Worm (Caenorhabditis elegans) whole organism, L1 larva: ENCODE data around the gene cyn-10.
"Not testable (repeated sequence)": the region's sequence is repeated elsewhere in the genome, so short reads cannot be mapped to it uniquely, and the experiment has no call there.

Experiments used
- C04F5.9 ChIP-seq: sonication (generic microtip); optimal IDR thresholded peaks from 2 replicates; lab custom pipeline; 2016; ENCODE audit warnings: missing genetic modification characterization, missing compliant biosample characterization
- C34B4.2 ChIP-seq: sonication (generic microtip); optimal IDR thresholded peaks from 2 replicates; lab custom pipeline; 2017; ENCODE audit warnings: mild to moderate bottlenecking, missing genetic modification characterization, missing compliant biosample characterization
- Y116A8C.19 ChIP-seq: sonication (generic microtip); optimal IDR thresholded peaks from 2 replicates; lab custom pipeline; 2016; ENCODE audit warnings: missing compliant biosample characterization, missing genetic modification characterization, borderline replicate concordance
- alr-1 ChIP-seq: fragments of 200-800 bp; sonication (Bioruptor generic); optimal IDR thresholded peaks from 2 replicates; lab custom pipeline; 2018; ENCODE audit warnings: borderline replicate concordance, mild to moderate bottlenecking, missing genetic modification characterization, missing compliant biosample characterization
- ama-1 ChIP-seq: fragments of 150-350 bp; optimal IDR thresholded peaks from 2 replicates; lab custom pipeline; 2014
- blmp-1 ChIP-seq: fragments of 150-350 bp; optimal IDR thresholded peaks from 2 replicates; lab custom pipeline; 2014; ENCODE audit warnings: missing biosample characterization, missing genetic modification characterization
- ceh-63 ChIP-seq: fragments of 200-800 bp; sonication (Bioruptor generic); optimal IDR thresholded peaks from 2 replicates; lab custom pipeline; 2018; ENCODE audit warnings: mild to moderate bottlenecking, missing genetic modification characterization, missing compliant biosample characterization
- ceh-82 ChIP-seq, 3 experiments: fragments of 150-350 bp in 1 of 3; sonication (generic microtip) in 2 of 3; optimal IDR thresholded peaks; 2 replicates each; lab custom pipeline; 2014 to 2017; ENCODE audit warnings: missing biosample characterization in 3 of 3, missing genetic modification characterization in 3 of 3
- dpl-1 ChIP-seq, 3 experiments: fragments of 150-350 bp in 2 of 3; sonication (generic microtip) in 1 of 3; optimal IDR thresholded peaks; 2 replicates each; lab custom pipeline; 2014 to 2017; ENCODE audit warnings: missing biosample characterization in 3 of 3, missing genetic modification characterization in 3 of 3, missing genetic modification reagents in 3 of 3
- efl-1 ChIP-seq, 4 experiments: fragments of 150-350 bp; optimal IDR thresholded peaks in 3 of 4; peaks in 1 of 4; 1 replicate in 1 of 4; 2 replicates in 3 of 4; lab custom pipeline; 2014; ENCODE audit warnings: missing biosample characterization in 2 of 4, missing genetic modification characterization in 2 of 4, missing genetic modification reagents in 2 of 4
- egl-13 ChIP-seq: sonication (generic microtip); optimal IDR thresholded peaks from 2 replicates; lab custom pipeline; 2016; ENCODE audit warnings: missing genotype, missing genetic modification reagents, missing genetic modification characterization, missing compliant biosample characterization
- elt-2 ChIP-seq: sonication (generic microtip); optimal IDR thresholded peaks from 2 replicates; lab custom pipeline; 2016; ENCODE audit warnings: missing genetic modification characterization, mild to moderate bottlenecking, inconsistent platforms, missing compliant biosample characterization, missing genetic modification reagents
- elt-3 ChIP-seq, 6 experiments: fragments of 150-350 bp in 1 of 6; sonication (generic microtip); optimal IDR thresholded peaks; 2 replicates each; lab custom pipeline; 2017 to 2018; ENCODE audit warnings: missing biosample characterization in 6 of 6, missing genetic modification characterization in 6 of 6, inconsistent platforms in 1 of 6
- ets-5 ChIP-seq: fragments of 200-800 bp; sonication (Bioruptor generic); IDR thresholded peaks from 2 replicates; pipeline ENCODE4 v1.3.6; 2022; ENCODE audit warnings: missing genetic modification characterization, missing compliant biosample characterization
- fkh-8 ChIP-seq: sonication (generic microtip); optimal IDR thresholded peaks from 2 replicates; lab custom pipeline; 2016; ENCODE audit warnings: mild to moderate bottlenecking, missing genetic modification characterization, missing compliant biosample characterization
- irx-1 ChIP-seq: sonication (generic microtip); optimal IDR thresholded peaks from 2 replicates; lab custom pipeline; 2016; ENCODE audit warnings: missing genetic modification characterization, missing compliant biosample characterization
- lin-13 ChIP-seq: fragments of 150-350 bp; optimal IDR thresholded peaks from 2 replicates; lab custom pipeline; 2014; ENCODE audit warnings: missing biosample characterization, missing genetic modification reagents, missing genetic modification characterization
- lin-14 ChIP-seq: fragments of 200-800 bp; sonication (Bioruptor generic); optimal IDR thresholded peaks from 2 replicates; lab custom pipeline; 2018; ENCODE audit warnings: mild to moderate bottlenecking, missing genetic modification characterization, moderate library complexity, missing compliant biosample characterization
- lin-15B ChIP-seq: fragments of 150-350 bp; sonication (generic microtip); optimal IDR thresholded peaks from 3 replicates; lab custom pipeline; 2014; ENCODE audit warnings: missing biosample characterization, missing genetic modification characterization
- lin-39 ChIP-seq: fragments of 150-350 bp; optimal IDR thresholded peaks from 2 replicates; lab custom pipeline; 2014; ENCODE audit warnings: missing biosample characterization, missing genetic modification reagents, missing genetic modification characterization
- lir-3 ChIP-seq: sonication (generic microtip); optimal IDR thresholded peaks from 2 replicates; lab custom pipeline; 2016; ENCODE audit warnings: mild to moderate bottlenecking, missing genetic modification characterization, moderate library complexity, missing compliant biosample characterization; ENCODE audit not compliant: poor library complexity
- lsy-2 ChIP-seq, 2 experiments: fragments of 150-350 bp; optimal IDR thresholded peaks; 2 replicates each; lab custom pipeline; 2014; ENCODE audit warnings: missing biosample characterization in 2 of 2, missing genetic modification characterization in 2 of 2
- mab-9 ChIP-seq: fragments of 200-800 bp; sonication (Bioruptor generic); IDR thresholded peaks from 2 replicates; pipeline ENCODE4 v1.3.6; 2022; ENCODE audit warnings: missing genetic modification reagents, missing genetic modification characterization, missing compliant biosample characterization
- nhr-11 ChIP-seq: fragments of 150-350 bp; optimal IDR thresholded peaks from 2 replicates; lab custom pipeline; 2014; ENCODE audit warnings: missing biosample characterization, missing genetic modification characterization
- nhr-19 ChIP-seq: fragments of 200-800 bp; sonication (Bioruptor generic); conservative IDR thresholded peaks from 2 replicates; pipeline ENCODE4 v1.3.6; 2022; ENCODE audit warnings: missing genetic modification characterization, missing compliant biosample characterization
- nhr-71 ChIP-seq: sonication (generic microtip); optimal IDR thresholded peaks from 2 replicates; lab custom pipeline; 2016; ENCODE audit warnings: mild to moderate bottlenecking, missing genetic modification characterization, moderate library complexity, missing compliant biosample characterization
- nhr-77 ChIP-seq: fragments of 150-350 bp; optimal IDR thresholded peaks from 2 replicates; lab custom pipeline; 2014; ENCODE audit warnings: missing biosample characterization, missing genetic modification characterization
- nhr-85 ChIP-seq: sonication (generic microtip); peaks from one replicate; lab custom pipeline; 2016; ENCODE audit warnings: missing genetic modification characterization, inconsistent platforms, missing compliant biosample characterization
- pag-3 ChIP-seq: sonication (generic microtip); optimal IDR thresholded peaks from 2 replicates; lab custom pipeline; 2017; ENCODE audit warnings: missing genetic modification characterization, mild to moderate bottlenecking, missing compliant biosample characterization, antibody characterized with exemption, borderline replicate concordance; ENCODE audit not compliant: insufficient read depth
- rnt-1 ChIP-seq: sonication (generic microtip); optimal IDR thresholded peaks from 2 replicates; lab custom pipeline; 2016; ENCODE audit warnings: mild to moderate bottlenecking, missing genetic modification characterization, moderate library complexity, missing compliant biosample characterization
- snu-23 ChIP-seq: sonication (generic microtip); optimal IDR thresholded peaks from 2 replicates; lab custom pipeline; 2016; ENCODE audit warnings: missing genetic modification characterization, missing compliant biosample characterization
- sox-4 ChIP-seq: sonication (generic microtip); optimal IDR thresholded peaks from 2 replicates; lab custom pipeline; 2016; ENCODE audit warnings: missing genetic modification characterization, missing compliant biosample characterization
- tlp-1 ChIP-seq: fragments of 150-350 bp; optimal IDR thresholded peaks from 2 replicates; lab custom pipeline; 2014; ENCODE audit warnings: missing biosample characterization, missing genetic modification characterization
- unc-30 ChIP-seq: sonication (generic microtip); optimal IDR thresholded peaks from 2 replicates; lab custom pipeline; 2017; ENCODE audit warnings: missing biosample characterization, missing genetic modification characterization
- unc-86 ChIP-seq: sonication (generic microtip); optimal IDR thresholded peaks from 2 replicates; lab custom pipeline; 2016; ENCODE audit warnings: missing genetic modification characterization, missing compliant biosample characterization
- unc-98 ChIP-seq: fragments of 200-800 bp; sonication (Bioruptor generic); IDR thresholded peaks from 2 replicates; pipeline ENCODE4 v1.3.6; 2022; ENCODE audit warnings: missing genetic modification characterization, missing compliant biosample characterization
- zag-1 ChIP-seq: fragments of 150-350 bp; optimal IDR thresholded peaks from 2 replicates; lab custom pipeline; 2014; ENCODE audit warnings: missing biosample characterization, missing genetic modification characterization

Gene cyn-10

DNA sequence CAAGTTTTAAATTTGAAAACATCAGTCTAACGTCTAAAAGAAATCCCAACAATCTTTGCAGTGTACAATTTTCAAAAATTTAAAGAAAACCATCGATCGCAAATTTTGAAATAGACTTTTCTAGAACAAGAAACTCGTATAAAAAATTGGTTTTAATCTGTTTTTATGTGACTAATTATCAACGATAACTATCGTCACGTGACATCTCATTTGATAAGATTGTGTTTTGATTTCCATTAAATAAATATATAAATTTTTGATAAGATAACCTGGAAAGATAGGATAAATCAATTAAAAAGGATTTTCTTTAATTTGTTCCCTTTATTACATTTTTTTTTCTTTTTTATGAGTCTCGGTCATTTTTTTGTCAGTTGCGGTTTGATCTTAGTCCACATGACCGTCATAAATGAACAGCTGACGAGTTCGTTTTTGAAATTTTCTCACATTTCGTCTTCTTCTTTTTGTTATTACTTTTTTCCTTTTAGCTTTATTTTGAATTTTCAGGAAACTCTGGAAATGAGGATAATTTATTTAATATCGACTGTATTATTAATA lies 3.5 kb downstream of the cyn-10 start, which contains the start of gene asm-1 (continued):
- TF ChIP-seq alr-1 (tag; lab: Kevin White, UChicago) (no peak), ceh-63 (no peak), elt-2 (peak; percentile 52), Y116A8C.19 (no peak), zag-1 (tag; lab: Kevin White, UChicago) (no peak), unc-86 (no peak), C34B4.2 (no peak), nhr-77 (tag; lab: Kevin White, UChicago) (no peak)
- TF ChIP-seq, all 84 proteins: peak for 7

DNA sequence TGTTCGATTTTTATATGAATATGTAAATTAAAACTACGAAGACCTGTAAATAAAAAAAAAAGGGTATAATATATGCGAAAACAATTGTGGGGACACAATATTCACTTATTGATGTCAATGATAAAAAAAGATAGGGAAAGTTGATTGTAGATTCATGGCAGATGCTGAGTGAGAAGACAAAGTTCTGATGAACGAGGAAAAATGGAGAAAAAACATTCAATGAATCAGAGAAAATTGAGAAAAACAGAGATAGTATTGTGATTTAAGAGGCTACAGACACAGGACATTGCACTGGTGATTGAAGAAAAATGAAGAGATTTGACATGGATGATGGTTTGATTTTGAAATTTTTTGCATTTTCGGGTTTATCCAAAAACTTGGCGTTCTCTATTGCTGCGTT lies 4.5 kb downstream of the cyn-10 start:
- TF ChIP-seq lir-3 = peak; percentile 11
- TF ChIP-seq pag-3 (tag; lab: Kevin White, UChicago) = peak; percentile 67
- peak; percentile 22 for TF ChIP-seq snu-23
- no peak for TF ChIP-seq egl-13 (tag; lab: Kevin White, UChicago)
- no peak for TF ChIP-seq lin-15B (tag; lab: Kevin White, UChicago)
- TF ChIP-seq rnt-1 (tag; lab: Kevin White, UChicago) = peak; percentile 7
- peak in 2 of 6 experiments; percentile 3 to 49 for TF ChIP-seq elt-3 (tag; optimal IDR thresholded peaks at IDR 0.05; lab: Kevin White, UChicago)
- TF ChIP-seq blmp-1 (tag; lab: Kevin White, UChicago) = peak; percentile 83
- TF ChIP-seq lsy-2 (tag; optimal IDR thresholded peaks at IDR 0.05; lab: Kevin White, UChicago) = peak; percentile 4 to 28
- TF ChIP-seq efl-1 (optimal IDR thresholded peaks at IDR 0.05; lab: Kevin White, UChicago) = no peak
- TF ChIP-seq efl-1 (GFP tag; optimal IDR thresholded peaks at IDR 0.05 in 1 of 2; lab: Kevin White, UChicago) = peak; percentile 13 to 84
- no peak for TF ChIP-seq ama-1
- TF ChIP-seq ceh-82 (tag; optimal IDR thresholded peaks at IDR 0.05; lab: Kevin White, UChicago) = no peak
- TF ChIP-seq lin-14 (GFP tag; lab: Kevin White, UChicago) = peak; percentile 35
- peak; percentile 2 for TF ChIP-seq nhr-71 (tag; lab: Kevin White, UChicago)
- peak; percentile 37 for TF ChIP-seq nhr-85
- TF ChIP-seq dpl-1 (GFP tag; optimal IDR thresholded peaks at IDR 0.05; lab: Kevin White, UChicago) = peak in 2 of 3 experiments; percentile 5 to 21

DNA sequence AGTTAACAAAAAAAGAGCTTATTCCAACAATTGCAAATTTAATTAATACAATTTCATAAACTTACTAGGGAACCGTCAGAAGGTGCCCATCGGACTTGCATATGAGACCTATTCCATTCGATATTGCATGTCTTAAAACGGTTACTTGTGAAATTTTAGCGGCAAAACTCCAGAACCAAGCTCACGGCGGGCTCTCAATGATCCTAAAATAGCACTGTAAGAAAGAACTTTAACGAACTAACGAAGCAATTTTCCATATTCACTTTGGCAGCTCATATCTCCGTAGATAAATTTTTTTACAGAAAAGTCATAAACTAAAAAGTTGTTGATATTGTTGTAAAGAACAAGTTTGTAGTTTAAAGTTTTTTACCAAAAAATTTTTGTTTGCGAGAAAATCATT lies 5.5 kb downstream of the cyn-10 start, which contains the start of gene B0252.3:
Gene B0252.3, minus strand, starts transcription at position 101 of the 400 bp plus-strand sequence.
- TF ChIP-seq nhr-85; nhr-19; irx-1 (tag; lab: Kevin White, UChicago): not testable (repeated sequence)

DNA sequence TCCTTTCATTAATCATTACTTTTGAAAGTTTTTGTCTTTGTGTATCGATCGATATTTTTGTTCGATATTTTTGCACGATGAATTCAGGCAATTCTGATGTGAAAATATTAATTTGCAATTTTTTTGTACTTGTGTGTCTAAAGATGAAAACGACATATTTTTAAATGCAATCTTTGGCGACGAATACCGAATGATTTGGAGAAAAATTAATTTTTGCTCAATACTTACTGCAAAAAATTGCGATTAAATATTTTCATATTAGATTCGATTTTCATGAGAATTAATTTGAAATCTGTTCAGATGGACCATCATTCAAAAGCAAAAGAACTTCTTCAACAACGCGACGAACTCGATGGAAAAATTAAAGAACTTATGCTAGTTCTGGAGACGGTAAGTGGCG lies 11.4 kb downstream of the cyn-10 start, which contains the start of gene psmd-9:
Gene psmd-9, plus strand, starts transcription at position 301 of the 400 bp plus-strand sequence.
- TF ChIP-seq efl-1 (optimal IDR thresholded peaks at IDR 0.05; lab: Kevin White, UChicago) (no peak), efl-1 (GFP tag; optimal IDR thresholded peaks at IDR 0.05 in 1 of 2; lab: Kevin White, UChicago) (peak in 1 of 2 experiments; percentile 22), tlp-1 (tag; lab: Kevin White, UChicago) (no peak)

DNA sequence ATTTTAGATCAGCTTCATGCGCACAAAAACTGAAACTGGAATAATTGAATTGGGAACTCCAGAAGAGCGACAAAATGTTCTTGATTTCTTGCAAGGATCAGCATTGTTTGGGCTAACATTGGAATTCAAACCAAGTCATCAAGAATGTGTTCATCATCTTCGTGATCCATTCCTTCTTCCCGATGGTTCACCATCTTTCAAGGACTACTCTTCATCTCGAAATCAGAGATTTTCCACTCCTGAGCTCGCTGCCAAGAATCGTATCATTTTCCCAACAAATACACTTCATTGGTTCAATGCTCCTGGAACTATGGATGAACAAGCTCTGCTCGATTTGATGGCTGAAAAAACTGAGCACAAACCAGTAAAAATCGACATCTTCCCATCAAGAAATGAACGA lies 12.5 kb downstream of the cyn-10 start:
- TF ChIP-seq sox-4 (tag; lab: Kevin White, UChicago) (no peak), mab-9 (no peak), C04F5.9 (tag; lab: Kevin White, UChicago) (no peak), zag-1 (tag; lab: Kevin White, UChicago) (no peak), ets-5 (GFP tag; lab: Robert Waterston, UW) (no peak), lin-39 (tag; lab: Kevin White, UChicago) (no peak), lin-13 (GFP tag; lab: Kevin White, UChicago) (no peak), unc-98 (no peak), unc-30 (tag; lab: Kevin White, UChicago) (no peak), nhr-11 (tag; lab: Kevin White, UChicago) (no peak), ceh-82 (tag; optimal IDR thresholded peaks at IDR 0.05; lab: Kevin White, UChicago) (no peak), ama-1 (no peak), fkh-8 (tag; lab: Kevin White, UChicago) (no peak)
